Fruit fly (Drosophila melanogaster) whole organism, embryonic: Measurements from ENCODE around the gene Syt12.

Experiments
- Ada2b ChIP-seq: fragments of 200-800 bp; sonication (Bioruptor generic); IDR thresholded peaks from 2 replicates; pipeline ENCODE4 v1.3.6; 2022; ENCODE audit warnings: missing biosample characterization, missing genetic modification characterization
- Adf1 ChIP-seq: fragments of 200-800 bp; sonication (Bioruptor generic); IDR thresholded peaks from 2 replicates; pipeline ENCODE4 v1.3.6; 2022; ENCODE audit warnings: missing biosample characterization, missing genetic modification characterization
- Asciz ChIP-seq: fragments of 200-800 bp; sonication (Bioruptor generic); optimal IDR thresholded peaks from 2 replicates; lab custom pipeline; 2017; ENCODE audit warnings: missing biosample characterization, mild to moderate bottlenecking, missing genetic modification characterization, missing genetic modification reagents
- Atf3 ChIP-seq: fragments of 200-800 bp; sonication (Bioruptor generic); optimal IDR thresholded peaks from 3 replicates; lab custom pipeline; 2016; ENCODE audit warnings: missing biosample characterization, missing genetic modification characterization
- Awh ChIP-seq: fragments of 200-800 bp; sonication (Bioruptor generic); IDR thresholded peaks from 2 replicates; pipeline ENCODE4, ENCODE4 v1.3.6; 2022; ENCODE audit warnings: missing biosample characterization, missing genetic modification characterization
- CG10274 ChIP-seq: fragments of 200-800 bp; sonication (Bioruptor generic); optimal IDR thresholded peaks from 3 replicates; lab custom pipeline; 2017; ENCODE audit warnings: missing biosample characterization, mild to moderate bottlenecking, missing genetic modification characterization
- CG10321 ChIP-seq: fragments of 200-800 bp; sonication (Bioruptor generic); IDR thresholded peaks from 2 replicates; pipeline ENCODE4 v1.3.6; 2022; ENCODE audit warnings: missing biosample characterization, missing genetic modification characterization
- CG10565 ChIP-seq: fragments of 200-800 bp; sonication (Bioruptor generic); optimal IDR thresholded peaks from 3 replicates; lab custom pipeline; 2016; ENCODE audit warnings: missing biosample characterization, mild to moderate bottlenecking, missing genetic modification characterization
- CG10654 ChIP-seq: fragments of 200-800 bp; sonication (Bioruptor generic); optimal IDR thresholded peaks from 2 replicates; lab custom pipeline; 2016; ENCODE audit warnings: missing biosample characterization, missing genetic modification characterization
- CG12299 ChIP-seq: fragments of 200-800 bp; sonication (Bioruptor generic); optimal IDR thresholded peaks from 2 replicates; lab custom pipeline; 2018; ENCODE audit warnings: missing biosample characterization, mild to moderate bottlenecking, missing genetic modification characterization
- CG12942 ChIP-seq: fragments of 200-800 bp; sonication (Bioruptor generic); optimal IDR thresholded peaks from 3 replicates; lab custom pipeline; 2016; ENCODE audit warnings: missing biosample characterization, missing genetic modification characterization
- CG14014 ChIP-seq: fragments of 200-800 bp; sonication (Bioruptor generic); IDR thresholded peaks from 2 replicates; pipeline ENCODE4 v1.3.6; 2022; ENCODE audit warnings: missing biosample characterization, missing genetic modification characterization
- CG14710 ChIP-seq: fragments of 200-800 bp; sonication (Bioruptor generic); optimal IDR thresholded peaks from 3 replicates; lab custom pipeline; 2019; ENCODE audit warnings: missing biosample characterization, mild to moderate bottlenecking, missing genetic modification characterization, moderate library complexity
- CG1529 ChIP-seq: fragments of 200-800 bp; sonication (Bioruptor generic); optimal IDR thresholded peaks from 3 replicates; lab custom pipeline; 2018; ENCODE audit warnings: missing biosample characterization, missing genetic modification characterization
- CG16815 ChIP-seq: fragments of 200-800 bp; sonication (Bioruptor generic); optimal IDR thresholded peaks from 3 replicates; lab custom pipeline; 2017; ENCODE audit warnings: missing biosample characterization, mild to moderate bottlenecking, missing genetic modification characterization
- CG2116 ChIP-seq: fragments of 200-800 bp; sonication (Bioruptor generic); optimal IDR thresholded peaks from 3 replicates; lab custom pipeline; 2018; ENCODE audit warnings: missing biosample characterization, mild to moderate bottlenecking, missing genetic modification characterization
- CG2120 ChIP-seq: fragments of 200-800 bp; sonication (Bioruptor generic); optimal IDR thresholded peaks from 3 replicates; lab custom pipeline; 2016; ENCODE audit warnings: missing biosample characterization, missing genetic modification characterization
- CG3847 ChIP-seq: fragments of 200-800 bp; sonication (Bioruptor generic); IDR thresholded peaks from 2 replicates; pipeline ENCODE4 v1.3.6; 2022; ENCODE audit warnings: missing biosample characterization, missing genetic modification characterization
- CG4404 ChIP-seq: fragments of 200-800 bp; sonication (Bioruptor generic); IDR thresholded peaks from 2 replicates; pipeline ENCODE4 v1.3.6; 2022; ENCODE audit warnings: missing biosample characterization, missing genetic modification characterization
- CG4424 ChIP-seq: fragments of 200-800 bp; sonication (Bioruptor generic); optimal IDR thresholded peaks from 3 replicates; lab custom pipeline; 2016; ENCODE audit warnings: missing biosample characterization, missing genetic modification characterization
- CG5180 ChIP-seq: fragments of 200-800 bp; sonication (Bioruptor generic); optimal IDR thresholded peaks from 3 replicates; lab custom pipeline; 2017; ENCODE audit warnings: missing biosample characterization, missing genetic modification characterization, mild to moderate bottlenecking, moderate library complexity, missing genetic modification reagents
- CG7839 ChIP-seq: fragments of 200-800 bp; sonication (Bioruptor generic); optimal IDR thresholded peaks from 3 replicates; lab custom pipeline; 2018; ENCODE audit warnings: missing biosample characterization, mild to moderate bottlenecking, missing genetic modification characterization, moderate library complexity
- CG8924 ChIP-seq: fragments of 200-800 bp; optimal IDR thresholded peaks from 3 replicates; lab custom pipeline; 2019; ENCODE audit warnings: missing biosample characterization, mild to moderate bottlenecking, missing genetic modification characterization, moderate library complexity
- CG9817 ChIP-seq: fragments of 200-800 bp; sonication (Bioruptor generic); optimal IDR thresholded peaks from 2 replicates; lab custom pipeline; 2018; ENCODE audit warnings: missing biosample characterization, mild to moderate bottlenecking, missing genetic modification characterization, moderate library complexity
- CG9932 ChIP-seq: fragments of 200-800 bp; sonication (Bioruptor generic); IDR thresholded peaks from 2 replicates; pipeline ENCODE4 v1.3.6; 2022; ENCODE audit warnings: missing biosample characterization, missing genetic modification characterization
- Camta ChIP-seq: fragments of 200-800 bp; sonication (Bioruptor generic); optimal IDR thresholded peaks from 2 replicates; lab custom pipeline; 2016; ENCODE audit warnings: missing biosample characterization, missing genetic modification characterization
- D19B ChIP-seq: fragments of 200-800 bp; sonication (Bioruptor generic); optimal IDR thresholded peaks from 2 replicates; lab custom pipeline; 2017; ENCODE audit warnings: missing biosample characterization, mild to moderate bottlenecking, missing genetic modification characterization
- Dek ChIP-seq: fragments of 200-800 bp; sonication (Bioruptor generic); optimal IDR thresholded peaks from 3 replicates; lab custom pipeline; 2019; ENCODE audit warnings: missing biosample characterization, mild to moderate bottlenecking, missing genetic modification characterization, moderate library complexity
- Fer1 ChIP-seq: fragments of 200-800 bp; sonication (Bioruptor generic); optimal IDR thresholded peaks from 2 replicates; lab custom pipeline; 2017; ENCODE audit warnings: missing biosample characterization, mild to moderate bottlenecking, missing genetic modification characterization
- HLH54F ChIP-seq: fragments of 200-800 bp; sonication (Bioruptor generic); optimal IDR thresholded peaks from 3 replicates; lab custom pipeline; 2016; ENCODE audit warnings: missing biosample characterization, missing genetic modification characterization
- HLHmδ ChIP-seq: fragments of 200-800 bp; sonication (Bioruptor generic); optimal IDR thresholded peaks from 2 replicates; lab custom pipeline; 2018; ENCODE audit warnings: missing biosample characterization, mild to moderate bottlenecking, missing genetic modification characterization, moderate library complexity
- Lpt ChIP-seq: fragments of >200 bp; optimal IDR thresholded peaks from 2 replicates; lab custom pipeline; 2018; ENCODE audit warnings: missing biosample characterization, missing genetic modification characterization
- Med ChIP-seq: fragments of 200-800 bp; sonication (Bioruptor generic); peaks from one replicate; lab custom pipeline; 2016; ENCODE audit warnings: missing biosample characterization, missing genetic modification characterization, mild to moderate bottlenecking, inconsistent platforms, moderate library complexity
- Poxn ChIP-seq: fragments of 200-800 bp; sonication (Bioruptor generic); IDR thresholded peaks from 2 replicates; pipeline ENCODE4 v1.3.6; 2022; ENCODE audit warnings: missing biosample characterization, missing genetic modification characterization
- Ptx1 ChIP-seq: fragments of 200-800 bp; sonication (Bioruptor generic); IDR thresholded peaks from 2 replicates; pipeline ENCODE4 v1.3.6; 2022; ENCODE audit warnings: missing biosample characterization, missing genetic modification characterization
- al ChIP-seq: fragments of 200-800 bp; sonication (Bioruptor generic); IDR thresholded peaks from 2 replicates; pipeline ENCODE4 v1.3.6; 2022; ENCODE audit warnings: missing biosample characterization, missing genetic modification characterization
- cad ChIP-seq: fragments of >200 bp; optimal IDR thresholded peaks from 2 replicates; lab custom pipeline; 2017; ENCODE audit warnings: missing biosample characterization, missing genetic modification characterization
- crol ChIP-seq: fragments of 200-800 bp; sonication (Bioruptor generic); IDR thresholded peaks from 2 replicates; pipeline ENCODE4 v1.3.6; 2022; ENCODE audit warnings: missing biosample characterization, missing genetic modification characterization
- cwo ChIP-seq: fragments of 200-800 bp; sonication (Bioruptor generic); optimal IDR thresholded peaks from 3 replicates; lab custom pipeline; 2017; ENCODE audit warnings: missing biosample characterization, missing genetic modification characterization, mild to moderate bottlenecking, moderate library complexity, missing genetic modification reagents
- dan ChIP-seq: fragments of 200-800 bp; sonication (Bioruptor generic); IDR thresholded peaks from 2 replicates; pipeline ENCODE4 v1.3.6; 2022; ENCODE audit warnings: missing biosample characterization, missing genetic modification characterization
- emc ChIP-seq: fragments of 200-800 bp; sonication (Bioruptor generic); optimal IDR thresholded peaks from 2 replicates; lab custom pipeline; 2016; ENCODE audit warnings: missing biosample characterization, missing genetic modification characterization
- en ChIP-seq: fragments of 200-800 bp; sonication (Bioruptor generic); optimal IDR thresholded peaks from 2 replicates; lab custom pipeline; 2016; ENCODE audit warnings: missing biosample characterization, missing genetic modification characterization
- insv ChIP-seq, 2 experiments: fragments of 200-800 bp; sonication (Bioruptor generic); optimal IDR thresholded peaks; 3 replicates each; lab custom pipeline; 2016 to 2018; ENCODE audit warnings: missing biosample characterization in 2 of 2, missing genetic modification characterization in 2 of 2
- kay ChIP-seq: fragments of 200-800 bp; sonication (Bioruptor generic); optimal IDR thresholded peaks from 2 replicates; lab custom pipeline; 2016; ENCODE audit warnings: missing biosample characterization, missing genetic modification characterization
- lov ChIP-seq, 2 experiments: fragments of 200-800 bp in 1 of 2; fragments of >200 bp in 1 of 2; sonication (Bioruptor generic) in 1 of 2; IDR thresholded peaks in 1 of 2; optimal IDR thresholded peaks in 1 of 2; 2 replicates in 1 of 2; 3 replicates in 1 of 2; pipeline versions ENCODE4 v1.3.6 to Lab custom; 2017 to 2022; ENCODE audit warnings: missing biosample characterization in 1 of 2, missing genetic modification characterization in 1 of 2
- nerfin-1 ChIP-seq: fragments of 200-800 bp; sonication (Bioruptor generic); optimal IDR thresholded peaks from 3 replicates; lab custom pipeline; 2019; ENCODE audit warnings: missing biosample characterization, mild to moderate bottlenecking, missing genetic modification characterization, moderate library complexity
- odd ChIP-seq: fragments of 200-800 bp; sonication (Bioruptor generic); optimal IDR thresholded peaks from 2 replicates; lab custom pipeline; 2017; ENCODE audit warnings: missing biosample characterization, mild to moderate bottlenecking, missing genetic modification characterization
- scrt ChIP-seq: fragments of 200-800 bp; sonication (Bioruptor generic); optimal IDR thresholded peaks from 2 replicates; lab custom pipeline; 2018; ENCODE audit warnings: missing biosample characterization, mild to moderate bottlenecking, missing genetic modification characterization, moderate library complexity
- sr ChIP-seq: fragments of 200-800 bp; sonication (Bioruptor generic); IDR thresholded peaks from 3 replicates; pipeline ENCODE4 v1.3.6; 2022; ENCODE audit warnings: missing biosample characterization, missing genetic modification characterization
- ttk ChIP-seq: fragments of 200-800 bp; sonication (Bioruptor generic); IDR thresholded peaks from 2 replicates; pipeline ENCODE4 v2.1.2; 2022; ENCODE audit warnings: missing biosample characterization, missing genetic modification characterization
- twi ChIP-seq: fragments of 200-800 bp; optimal IDR thresholded peaks from 2 replicates; lab custom pipeline; 2019; ENCODE audit warnings: missing biosample characterization, mild to moderate bottlenecking, missing genetic modification characterization, moderate library complexity

Syt12 gene

dm6 chrX:13383770-13384169 lies 24.7 kb downstream of the Syt12 start (continued):
- TF ChIP-seq CG16815 (GFP tag; lab: Kevin White, UChicago), result no peak
- no peak for TF ChIP-seq lov (optimal IDR thresholded peaks at IDR 0.05; lab: Kevin White, UChicago)
- TF ChIP-seq lov (GFP tag; IDR thresholded peaks at IDR 0.05; lab: Robert Waterston, UW), result no peak
- no peak for TF ChIP-seq CG10565
- peak; percentile 51 for TF ChIP-seq Dek (tag; lab: Kevin White, UChicago)
- TF ChIP-seq en (GFP tag; lab: Kevin White, UChicago), result no peak
- TF ChIP-seq insv (GFP tag; optimal IDR thresholded peaks at IDR 0.05; lab: Kevin White, UChicago), result no peak
- TF ChIP-seq dan (GFP tag; lab: Robert Waterston, UW), result no peak
- peak; percentile 13 for TF ChIP-seq CG14710
- TF ChIP-seq Adf1, result peak; percentile 45; the same call in 1 of the 2 replicates
- TF ChIP-seq HLHmδ (GFP tag; lab: Kevin White, UChicago), result peak; percentile 57
- TF ChIP-seq cad (GFP tag; lab: Kevin White, UChicago), result no peak
- TF ChIP-seq CG12942 (GFP tag; lab: Kevin White, UChicago), result peak; percentile 26
- no peak for TF ChIP-seq Ada2b (GFP tag; lab: Robert Waterston, UW)
- no peak for TF ChIP-seq CG4404 (GFP tag; lab: Robert Waterston, UW)
- TF ChIP-seq CG2120 (GFP tag; lab: Kevin White, UChicago), result peak; percentile 78
- peak; percentile 5 for TF ChIP-seq Asciz (GFP tag; lab: Kevin White, UChicago)
- peak; percentile 27 for TF ChIP-seq CG10654
- no peak for TF ChIP-seq scrt
- no peak for TF ChIP-seq CG12299 (tag; lab: Kevin White, UChicago)
- TF ChIP-seq al (GFP tag; lab: Robert Waterston, UW), result peak; percentile 43
- peak; percentile 1 for TF ChIP-seq CG9817 (tag; lab: Kevin White, UChicago)
- no peak for TF ChIP-seq crol
- peak; percentile 11 for TF ChIP-seq odd (GFP tag; lab: Kevin White, UChicago)
- TF ChIP-seq D19B (GFP tag; lab: Kevin White, UChicago), result no peak
- peak; percentile 3 for TF ChIP-seq CG1529 (GFP tag; lab: Kevin White, UChicago)
- TF ChIP-seq CG7839 (tag; lab: Kevin White, UChicago), result peak; percentile 36
- TF ChIP-seq Lpt, result no peak
- TF ChIP-seq emc (GFP tag; lab: Kevin White, UChicago), result no peak
- no peak for TF ChIP-seq CG10274
- no peak for TF ChIP-seq Atf3
- TF ChIP-seq kay (GFP tag; lab: Kevin White, UChicago), result peak; percentile 42
- TF ChIP-seq Awh, result no peak
- no peak for TF ChIP-seq CG3847 (GFP tag; lab: Robert Waterston, UW)
- peak; percentile 10 for TF ChIP-seq CG2116
- TF ChIP-seq cwo (GFP tag; lab: Kevin White, UChicago), result peak; percentile 40
- TF ChIP-seq Ptx1 (GFP tag; lab: Robert Waterston, UW), result peak; percentile 59
- TF ChIP-seq CG14014, result peak; percentile 66
- peak; percentile 49 for TF ChIP-seq CG4424 (GFP tag; lab: Kevin White, UChicago)
- TF ChIP-seq Poxn (GFP tag; lab: Robert Waterston, UW), result no peak
- TF ChIP-seq CG9932 (GFP tag; lab: Robert Waterston, UW), result peak; percentile 77
- peak; percentile 19 for TF ChIP-seq CG8924
- TF ChIP-seq CG5180 (GFP tag; lab: Kevin White, UChicago), result peak; percentile 12
- no peak for TF ChIP-seq twi (tag; lab: Kevin White, UChicago)
- TF ChIP-seq CG10321, result 0 out of 2 replicates have a peak, but pooled peaks have one; percentile 23
- peak; percentile 63 for TF ChIP-seq HLH54F (GFP tag; lab: Kevin White, UChicago)
- peak; percentile 95 for TF ChIP-seq Med (GFP tag; lab: Kevin White, UChicago)
- 0 out of 2 replicates have a peak, but pooled peaks have one; percentile 16 for TF ChIP-seq ttk
- TF ChIP-seq Camta (GFP tag; lab: Kevin White, UChicago), result peak; percentile 36
- TF ChIP-seq sr (GFP tag; lab: Robert Waterston, UW), result no peak
- peak; percentile 19 for TF ChIP-seq nerfin-1 (tag; lab: Kevin White, UChicago)
- peak; percentile 38 for TF ChIP-seq Fer1 (GFP tag; lab: Kevin White, UChicago)
